Fruit fly (Drosophila melanogaster): Measurements from ENCODE around the gene CG18418.

dm6 chr3L:4707831-4708230 is 18.0 kb upstream of the CG18418 start:
- TF ChIP-seq usp (GFP tag; optimal IDR thresholded peaks at IDR 0.05) (no peak), psq (optimal IDR thresholded peaks at IDR 0.05) (no peak)
